Fruit fly (Drosophila melanogaster) S2 (cell line): ENCODE results near the gene CG32259.

ENCODE experiments used
- CG8478 ChIP-seq: fragments of >200 bp; optimal IDR thresholded peaks from 2 replicates; lab custom pipeline; 2018
- CTCF ChIP-seq, 2 experiments: fragments of >200 bp; optimal IDR thresholded peaks; 2 replicates each; lab custom pipeline; 2018

DNA sequence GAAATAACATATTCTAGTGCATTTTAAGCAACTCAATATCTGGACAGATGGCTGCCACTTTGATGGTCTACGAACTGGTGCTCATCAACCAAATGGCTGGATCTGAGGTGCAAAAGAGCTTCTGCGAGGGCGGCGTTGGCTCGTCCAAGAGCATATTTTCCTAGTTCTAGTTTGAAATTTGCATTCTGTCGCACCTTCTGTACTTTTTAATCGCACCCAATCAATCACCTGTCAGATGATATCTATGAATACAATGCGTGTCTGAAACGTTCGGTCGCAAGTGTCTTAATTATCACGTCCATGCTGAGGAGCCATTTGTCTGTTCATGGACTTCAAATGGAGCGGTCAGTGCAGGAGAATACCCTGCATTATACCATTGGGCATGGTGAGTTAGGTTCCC is 37.4 kb upstream of the CG32259 start, which contains the start of the genes Gr64d and Gr64e:
- TF ChIP-seq CG8478 (lab: Kevin White, UChicago): no peak
- TF ChIP-seq CTCF (optimal IDR thresholded peaks at IDR 0.05; lab: Kevin White, UChicago): no peak
